Worm (Caenorhabditis elegans) whole organism, late embryonic: ENCODE results near the gene C24H10.3.

Experiments
- C08G9.2 ChIP-seq: sonication (generic microtip); optimal IDR thresholded peaks from 2 replicates; lab custom pipeline; 2016; ENCODE audit warnings: mild to moderate bottlenecking, missing genetic modification characterization, moderate library complexity, missing compliant biosample characterization
- F13H6.1 ChIP-seq: sonication (generic microtip); optimal IDR thresholded peaks from 2 replicates; lab custom pipeline; 2016; ENCODE audit warnings: missing genetic modification characterization, missing compliant biosample characterization
- T23F11.4 ChIP-seq: fragments of 200-800 bp; sonication (Bioruptor generic); optimal IDR thresholded peaks from 2 replicates; lab custom pipeline; 2018; ENCODE audit warnings: mild to moderate bottlenecking, missing genetic modification characterization, missing compliant biosample characterization
- ahr-1 ChIP-seq: sonication (generic microtip); optimal IDR thresholded peaks from 2 replicates; lab custom pipeline; 2016; ENCODE audit warnings: missing genetic modification characterization, missing compliant biosample characterization
- ceh-14 ChIP-seq: sonication (generic microtip); optimal IDR thresholded peaks from 2 replicates; lab custom pipeline; 2016; ENCODE audit warnings: missing genotype, missing genetic modification characterization, missing compliant biosample characterization
- ceh-18 ChIP-seq: sonication (generic microtip); optimal IDR thresholded peaks from 2 replicates; lab custom pipeline; 2016; ENCODE audit warnings: missing genetic modification characterization, missing compliant biosample characterization
- ceh-19 ChIP-seq: fragments of 200-800 bp; sonication (Bioruptor generic); optimal IDR thresholded peaks from 2 replicates; lab custom pipeline; 2018; ENCODE audit warnings: mild to moderate bottlenecking, missing genetic modification characterization, missing compliant biosample characterization
- ceh-2 ChIP-seq: sonication (generic microtip); optimal IDR thresholded peaks from 2 replicates; lab custom pipeline; 2016; ENCODE audit warnings: missing genotype, missing genetic modification characterization, missing compliant biosample characterization
- ceh-22 ChIP-seq: sonication (generic microtip); optimal IDR thresholded peaks from 2 replicates; lab custom pipeline; 2017; ENCODE audit warnings: missing biosample characterization, missing genetic modification characterization
- ceh-24 ChIP-seq: sonication (generic microtip); optimal IDR thresholded peaks from 2 replicates; lab custom pipeline; 2016; ENCODE audit warnings: mild to moderate bottlenecking, missing genetic modification characterization, missing compliant biosample characterization
- ceh-31 ChIP-seq: sonication (generic microtip); optimal IDR thresholded peaks from 2 replicates; lab custom pipeline; 2016; ENCODE audit warnings: missing genetic modification characterization, missing compliant biosample characterization
- ceh-34 ChIP-seq: sonication (generic microtip); optimal IDR thresholded peaks from 2 replicates; lab custom pipeline; 2016; ENCODE audit warnings: mild to moderate bottlenecking, missing genetic modification characterization, missing compliant biosample characterization
- ceh-45 ChIP-seq: fragments of 200-800 bp; sonication (Bioruptor generic); IDR thresholded peaks from 2 replicates; pipeline ENCODE4 v1.3.6; 2022; ENCODE audit warnings: missing genetic modification reagents, missing genetic modification characterization, missing compliant biosample characterization
- ceh-48 ChIP-seq: sonication (generic microtip); optimal IDR thresholded peaks from 2 replicates; lab custom pipeline; 2016; ENCODE audit warnings: missing genetic modification characterization, inconsistent platforms, missing compliant biosample characterization
- dmd-4 ChIP-seq: sonication (generic microtip); optimal IDR thresholded peaks from 2 replicates; lab custom pipeline; 2016; ENCODE audit warnings: borderline replicate concordance, missing genetic modification characterization, missing compliant biosample characterization
- dve-1 ChIP-seq: sonication (generic microtip); optimal IDR thresholded peaks from 2 replicates; lab custom pipeline; 2017; ENCODE audit warnings: antibody characterized with exemption, mild to moderate bottlenecking, missing genetic modification characterization, missing compliant biosample characterization
- elt-2 ChIP-seq: sonication (generic microtip); optimal IDR thresholded peaks from 2 replicates; lab custom pipeline; 2016; ENCODE audit warnings: missing genetic modification reagents, missing genetic modification characterization, missing compliant biosample characterization
- elt-4 ChIP-seq: sonication (generic microtip); optimal IDR thresholded peaks from 2 replicates; lab custom pipeline; 2016; ENCODE audit warnings: missing genetic modification characterization, missing compliant biosample characterization
- ets-4 ChIP-seq: sonication (generic microtip); optimal IDR thresholded peaks from 2 replicates; lab custom pipeline; 2016; ENCODE audit warnings: missing genetic modification characterization, missing compliant biosample characterization
- eyg-1 ChIP-seq: sonication (generic microtip); optimal IDR thresholded peaks from 2 replicates; lab custom pipeline; 2016; ENCODE audit warnings: missing genotype, missing genetic modification characterization, missing compliant biosample characterization
- fax-1 ChIP-seq: sonication (generic microtip); optimal IDR thresholded peaks from 2 replicates; lab custom pipeline; 2016; ENCODE audit warnings: missing genotype, missing genetic modification characterization, missing compliant biosample characterization
- gmeb-2 ChIP-seq: sonication (generic microtip); optimal IDR thresholded peaks from 2 replicates; lab custom pipeline; 2016; ENCODE audit warnings: missing genetic modification characterization, inconsistent platforms, missing compliant biosample characterization
- hlh-15 ChIP-seq: sonication (generic microtip); optimal IDR thresholded peaks from 2 replicates; lab custom pipeline; 2016; ENCODE audit warnings: missing genetic modification characterization, missing compliant biosample characterization
- hlh-30 ChIP-seq: sonication (generic microtip); optimal IDR thresholded peaks from 2 replicates; lab custom pipeline; 2017; ENCODE audit warnings: antibody characterized with exemption, missing genetic modification characterization, missing compliant biosample characterization; ENCODE audit not compliant: insufficient read depth
- hlh-6 ChIP-seq: sonication (generic microtip); optimal IDR thresholded peaks from 2 replicates; lab custom pipeline; 2016; ENCODE audit warnings: missing genotype, missing genetic modification characterization, missing compliant biosample characterization
- hlh-8 ChIP-seq: sonication (generic microtip); optimal IDR thresholded peaks from 2 replicates; lab custom pipeline; 2016; ENCODE audit warnings: missing genotype, missing genetic modification characterization, missing compliant biosample characterization
- mec-3 ChIP-seq: sonication (generic microtip); optimal IDR thresholded peaks from 2 replicates; lab custom pipeline; 2016; ENCODE audit warnings: borderline replicate concordance, missing genetic modification characterization, missing compliant biosample characterization
- nhr-11 ChIP-seq: fragments of 150-350 bp; optimal IDR thresholded peaks from 2 replicates; lab custom pipeline; 2014; ENCODE audit warnings: missing biosample characterization, missing genetic modification characterization
- npax-4 ChIP-seq: sonication (generic microtip); optimal IDR thresholded peaks from 2 replicates; lab custom pipeline; 2016; ENCODE audit warnings: missing genetic modification characterization, missing compliant biosample characterization
- odd-2 ChIP-seq: sonication (generic microtip); optimal IDR thresholded peaks from 2 replicates; lab custom pipeline; 2017; ENCODE audit warnings: antibody characterized with exemption, mild to moderate bottlenecking, missing genetic modification characterization, missing compliant biosample characterization
- pha-2 ChIP-seq: sonication (generic microtip); optimal IDR thresholded peaks from 2 replicates; lab custom pipeline; 2017; ENCODE audit warnings: mild to moderate bottlenecking, missing genetic modification characterization, missing compliant biosample characterization
- pha-4 ChIP-seq: fragments of 150-350 bp; optimal IDR thresholded peaks from 2 replicates; lab custom pipeline; 2018; ENCODE audit warnings: missing biosample characterization, missing genetic modification reagents, missing genetic modification characterization
- pqm-1 ChIP-seq: sonication (generic microtip); optimal IDR thresholded peaks from 2 replicates; lab custom pipeline; 2016; ENCODE audit warnings: missing genetic modification characterization, missing compliant biosample characterization
- pros-1 ChIP-seq: fragments of 150-350 bp; optimal IDR thresholded peaks from 2 replicates; lab custom pipeline; 2014; ENCODE audit warnings: missing biosample characterization, missing genetic modification reagents, missing genetic modification characterization
- ref-2 ChIP-seq: sonication (generic microtip); optimal IDR thresholded peaks from 2 replicates; lab custom pipeline; 2016; ENCODE audit warnings: missing genetic modification characterization, missing compliant biosample characterization
- rnt-1 ChIP-seq: sonication (generic microtip); optimal IDR thresholded peaks from 2 replicates; lab custom pipeline; 2016; ENCODE audit warnings: missing genetic modification characterization, missing compliant biosample characterization
- sdc-2 ChIP-seq: sonication (generic microtip); optimal IDR thresholded peaks from 2 replicates; lab custom pipeline; 2016; ENCODE audit warnings: missing genotype, missing genetic modification characterization, missing compliant biosample characterization
- sox-2 ChIP-seq: fragments of 200-800 bp; sonication (Bioruptor generic); IDR thresholded peaks from 2 replicates; pipeline ENCODE4 v1.3.6; 2022; ENCODE audit warnings: missing genetic modification reagents, missing genetic modification characterization, missing compliant biosample characterization
- sox-4 ChIP-seq: sonication (generic microtip); optimal IDR thresholded peaks from 2 replicates; lab custom pipeline; 2017; ENCODE audit warnings: mild to moderate bottlenecking, missing genetic modification characterization, inconsistent platforms, missing compliant biosample characterization
- ttx-3 ChIP-seq: sonication (generic microtip); optimal IDR thresholded peaks from 2 replicates; lab custom pipeline; 2016; ENCODE audit warnings: missing genetic modification reagents, missing genetic modification characterization, missing compliant biosample characterization
- unc-3 ChIP-seq, 2 experiments: fragments of 200-800 bp in 1 of 2; sonication (Bioruptor generic) in 1 of 2; sonication (generic microtip) in 1 of 2; conservative IDR thresholded peaks in 1 of 2; optimal IDR thresholded peaks in 1 of 2; 2 replicates each; pipeline versions ENCODE4 v1.3.6 to Lab custom; 2016 to 2022; ENCODE audit warnings: missing compliant biosample characterization in 2 of 2, missing genetic modification characterization in 2 of 2, missing genetic modification reagents in 1 of 2
- unc-42 ChIP-seq: sonication (generic microtip); optimal IDR thresholded peaks from 2 replicates; lab custom pipeline; 2016; ENCODE audit warnings: missing genotype, missing genetic modification characterization, missing compliant biosample characterization
- unc-86 ChIP-seq: sonication (generic microtip); optimal IDR thresholded peaks from 2 replicates; lab custom pipeline; 2016; ENCODE audit warnings: missing genetic modification characterization, missing compliant biosample characterization
- ztf-16 ChIP-seq: sonication (generic microtip); optimal IDR thresholded peaks from 2 replicates; lab custom pipeline; 2017; ENCODE audit warnings: missing genetic modification characterization, missing compliant biosample characterization

The C24H10.3 gene

DNA sequence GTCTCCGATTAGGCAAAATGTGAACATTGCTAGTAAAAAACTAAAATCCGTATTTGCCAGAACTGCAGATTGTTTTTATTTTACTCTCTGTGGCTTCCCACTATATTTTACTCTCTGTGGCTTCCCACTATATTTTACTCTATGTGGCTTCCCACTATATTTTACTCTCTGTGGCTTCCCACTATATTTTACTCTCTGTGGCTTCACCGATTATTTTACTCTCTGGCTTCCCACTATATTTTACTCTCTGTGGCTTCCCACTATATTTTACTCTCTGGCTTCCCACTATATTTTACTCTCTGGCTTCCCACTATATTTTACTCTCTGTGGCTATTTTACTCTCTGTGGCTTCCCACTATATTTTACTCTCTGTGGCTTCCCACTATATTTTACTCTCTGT is 4.7 kb upstream of the C24H10.3 start (continued):
- peak; percentile 84 for TF ChIP-seq hlh-6 (tag; lab: Kevin White, UChicago)
- TF ChIP-seq, all 69 proteins: peak for 34; not testable (repeated sequence) for 35

DNA sequence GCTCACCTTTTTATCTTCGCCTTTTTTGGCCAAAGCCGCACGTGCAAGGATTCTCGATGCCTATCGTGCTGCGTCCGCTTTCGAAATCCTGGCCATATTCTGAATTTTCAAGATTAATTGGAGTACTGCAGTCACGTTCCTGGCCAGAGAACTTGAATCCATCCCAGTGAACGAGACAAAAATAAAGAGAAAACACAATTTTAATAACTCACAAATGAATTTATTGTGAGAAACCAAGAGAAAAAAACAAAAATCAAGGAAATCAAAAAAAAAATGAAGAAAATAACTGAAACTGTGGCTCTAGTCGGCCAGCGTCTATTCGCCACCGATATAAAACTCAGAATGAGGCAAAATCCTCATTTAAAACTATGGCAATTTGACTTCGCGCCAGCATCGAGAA is 1.7 kb upstream of the C24H10.3 start, which contains the start of gene C24H10.4:
Gene C24H10.4, minus strand, starts transcription at position 101 of the 400 bp plus-strand sequence.
- TF ChIP-seq eyg-1 (tag; lab: Kevin White, UChicago) (no peak), hlh-15 (tag; lab: Kevin White, UChicago) (no peak)

DNA sequence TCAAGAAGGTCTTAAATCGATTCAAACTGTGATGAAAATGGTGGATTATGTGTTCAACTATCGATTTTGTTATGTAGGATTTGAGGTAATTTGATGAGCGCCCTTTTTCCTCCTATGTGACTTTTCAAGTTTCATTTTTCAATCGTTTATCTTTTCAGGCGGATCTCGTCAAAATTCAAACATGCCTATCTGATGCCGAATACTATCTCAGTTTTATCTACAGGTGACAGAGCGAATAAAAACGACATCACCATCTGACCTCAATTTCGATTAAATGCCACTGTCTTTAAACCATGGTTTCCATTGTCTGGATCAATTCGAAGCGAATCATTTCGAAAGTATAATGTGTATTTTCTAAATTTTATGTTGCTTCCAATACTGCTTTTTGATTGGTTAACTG is 907 bp downstream of the C24H10.3 start:
- peak; percentile 30 for TF ChIP-seq rnt-1 (tag; lab: Kevin White, UChicago)
- no peak for TF ChIP-seq ahr-1 (tag; lab: Kevin White, UChicago)

DNA sequence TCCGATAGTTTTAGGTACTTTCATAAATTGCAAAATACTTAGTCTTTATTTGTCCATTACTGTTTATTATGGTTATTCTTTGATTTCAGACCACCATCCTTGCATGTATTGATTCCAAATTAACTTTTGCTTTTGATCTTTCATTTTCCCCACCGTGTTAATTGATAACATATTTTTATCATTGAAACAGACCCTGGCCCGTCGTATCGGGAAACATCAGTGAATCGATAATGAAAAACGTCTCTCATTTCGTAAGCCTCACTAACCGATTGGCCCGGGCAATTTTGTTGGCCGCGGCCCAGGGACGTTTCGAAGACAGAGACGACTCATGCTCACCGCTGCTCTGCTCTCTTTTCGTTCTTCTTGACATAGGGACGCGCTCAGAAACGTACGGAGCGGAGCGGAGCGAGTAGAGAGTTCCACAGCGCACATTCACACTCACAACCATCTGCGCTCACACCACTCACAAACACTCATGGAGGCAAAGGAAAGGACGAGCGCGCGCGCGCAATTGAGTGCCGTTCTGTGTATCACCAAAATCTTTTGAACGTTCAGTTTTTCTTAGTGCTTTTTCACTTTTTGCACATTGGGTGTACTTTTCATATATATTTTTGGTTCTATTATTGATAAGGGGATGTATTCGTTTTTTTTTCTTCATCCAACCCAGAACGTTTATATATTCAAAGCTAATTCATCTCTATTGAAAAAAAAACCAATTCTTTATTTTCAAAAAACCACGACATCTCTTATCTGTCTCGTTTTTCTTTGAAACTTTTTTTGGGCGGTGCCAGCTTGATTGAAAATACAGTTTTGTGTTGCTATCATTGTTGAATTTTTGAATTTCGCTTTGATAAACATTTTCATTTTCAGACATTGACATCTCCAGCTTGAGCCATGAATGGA is 3.1 kb downstream of the C24H10.3 start, which contains the start of gene C24H10.2:
Gene C24H10.2, plus strand, starts transcription at position 853 of the 903 bp plus-strand sequence.
- TF ChIP-seq ceh-34 (tag; lab: Kevin White, UChicago) (peak; percentile 13), ztf-16 (no peak), ceh-48 (tag; lab: Kevin White, UChicago) (peak; percentile 7), ceh-18 (tag; lab: Kevin White, UChicago) (peak; percentile 30), hlh-8 (tag; lab: Kevin White, UChicago) (no peak), elt-4 (tag; lab: Kevin White, UChicago) (no peak), npax-4 (tag; lab: Kevin White, UChicago) (no peak), hlh-30 (no peak), ceh-31 (tag; lab: Kevin White, UChicago) (peak; percentile 54), ceh-2 (tag; lab: Kevin White, UChicago) (peak; percentile 10), pha-4 (no peak), fax-1 (tag; lab: Kevin White, UChicago) (no peak), sdc-2 (tag; lab: Kevin White, UChicago) (peak; percentile 8), nhr-11 (tag; lab: Kevin White, UChicago) (no peak), elt-2 (peak; percentile 81), ceh-24 (tag; lab: Kevin White, UChicago) (no peak), ceh-14 (tag; lab: Kevin White, UChicago) (peak; percentile 31), ceh-22 (tag; lab: Kevin White, UChicago) (no peak), unc-42 (tag; lab: Kevin White, UChicago) (peak; percentile 21), ceh-19 (GFP tag; lab: Kevin White, UChicago) (no peak), sox-2 (GFP tag; lab: Robert Waterston, UW) (no peak), dmd-4 (tag; lab: Kevin White, UChicago) (peak; percentile 37), ref-2 (tag; lab: Kevin White, UChicago) (peak; percentile 20), dve-1 (no peak), F13H6.1 (tag; lab: Kevin White, UChicago) (no peak), hlh-6 (tag; lab: Kevin White, UChicago) (no peak), ceh-45 (GFP tag; lab: Robert Waterston, UW) (no peak), pha-2 (peak; percentile 9), gmeb-2 (tag; lab: Kevin White, UChicago) (no peak), sox-4 (no peak), hlh-15 (tag; lab: Kevin White, UChicago) (no peak), unc-86 (tag; lab: Kevin White, UChicago) (no peak), C08G9.2 (tag; lab: Kevin White, UChicago) (peak; percentile 25), rnt-1 (tag; lab: Kevin White, UChicago) (no peak), T23F11.4 (GFP tag; lab: Kevin White, UChicago) (no peak), ttx-3 (no peak), pqm-1 (tag; lab: Kevin White, UChicago) (no peak), unc-3 (GFP tag; conservative IDR thresholded peaks at IDR 0.05; lab: Robert Waterston, UW) (no peak), unc-3 (tag; optimal IDR thresholded peaks at IDR 0.05; lab: Kevin White, UChicago) (no peak), mec-3 (tag; lab: Kevin White, UChicago) (no peak), pros-1 (tag; lab: Kevin White, UChicago) (no peak), ets-4 (peak; percentile 20), odd-2 (tag; lab: Kevin White, UChicago) (no peak)
